Worm (Caenorhabditis elegans): Measurements from ENCODE around the gene srh-288.

ce11 chrV:17773108-17773507 is 22.4 kb downstream of the srh-288 start, which contains the start of gene sre-21:
- TF ChIP-seq cog-1 (tag; optimal IDR thresholded peaks at IDR 0.05): no peak
- TF ChIP-seq flt-1 (GFP tag; IDR thresholded peaks at IDR 0.05): no peak
- no peak for TF ChIP-seq klf-2 (GFP tag; conservative IDR thresholded peaks at IDR 0.05)
- TF ChIP-seq ztf-23 (GFP tag; IDR thresholded peaks at IDR 0.05): no peak
